Fruit fly (Drosophila melanogaster) whole organism, embryonic: ENCODE measurements around the gene Ttc26.

Experiments
- Aef1 ChIP-seq: fragments of 200-800 bp; sonication (Bioruptor generic); IDR thresholded peaks from 3 replicates; pipeline ENCODE4 v1.3.6; 2022; ENCODE audit warnings: missing biosample characterization, missing genetic modification characterization
- Awh ChIP-seq: fragments of 200-800 bp; sonication (Bioruptor generic); IDR thresholded peaks from 2 replicates; pipeline ENCODE4, ENCODE4 v1.3.6; 2022; ENCODE audit warnings: missing biosample characterization, missing genetic modification characterization
- CG11504 ChIP-seq: fragments of 200-800 bp; sonication (Bioruptor generic); optimal IDR thresholded peaks from 3 replicates; lab custom pipeline; 2019; ENCODE audit warnings: missing biosample characterization, mild to moderate bottlenecking, missing genetic modification characterization, moderate library complexity
- CG12155 ChIP-seq: fragments of 200-800 bp; sonication (Bioruptor generic); optimal IDR thresholded peaks from 3 replicates; lab custom pipeline; 2016; ENCODE audit warnings: missing biosample characterization, missing genetic modification characterization
- CG12219 ChIP-seq: fragments of 200-800 bp; sonication (Bioruptor generic); optimal IDR thresholded peaks from 3 replicates; lab custom pipeline; 2018; ENCODE audit warnings: missing biosample characterization, mild to moderate bottlenecking, missing genetic modification characterization
- CG12744 ChIP-seq: fragments of 200-800 bp; sonication (Bioruptor generic); optimal IDR thresholded peaks from 2 replicates; lab custom pipeline; 2016; ENCODE audit warnings: missing biosample characterization, missing genetic modification characterization
- CG12942 ChIP-seq: fragments of 200-800 bp; sonication (Bioruptor generic); optimal IDR thresholded peaks from 3 replicates; lab custom pipeline; 2016; ENCODE audit warnings: missing biosample characterization, missing genetic modification characterization
- CG13296 ChIP-seq: fragments of 200-800 bp; sonication (Bioruptor generic); optimal IDR thresholded peaks from 3 replicates; lab custom pipeline; 2018; ENCODE audit warnings: missing biosample characterization, mild to moderate bottlenecking, missing genetic modification characterization
- CG14710 ChIP-seq: fragments of 200-800 bp; sonication (Bioruptor generic); optimal IDR thresholded peaks from 3 replicates; lab custom pipeline; 2019; ENCODE audit warnings: missing biosample characterization, mild to moderate bottlenecking, missing genetic modification characterization, moderate library complexity
- CG15011 ChIP-seq: fragments of 200-800 bp; sonication (Bioruptor generic); optimal IDR thresholded peaks from 3 replicates; lab custom pipeline; 2018; ENCODE audit warnings: missing biosample characterization, mild to moderate bottlenecking, missing genetic modification characterization
- CG2202 ChIP-seq: fragments of 200-800 bp; sonication (Bioruptor generic); optimal IDR thresholded peaks from 2 replicates; lab custom pipeline; 2018; ENCODE audit warnings: missing biosample characterization, mild to moderate bottlenecking, missing genetic modification characterization
- CG3726 ChIP-seq: fragments of 200-800 bp; sonication (Bioruptor generic); IDR thresholded peaks from 3 replicates; pipeline ENCODE4, ENCODE4 v1.3.6; 2022; ENCODE audit warnings: missing biosample characterization, missing genetic modification characterization
- CG4360 ChIP-seq: fragments of 200-800 bp; sonication (Bioruptor generic); IDR thresholded peaks from 2 replicates; pipeline ENCODE4 v1.3.6; 2022; ENCODE audit warnings: missing biosample characterization, missing genetic modification characterization
- CG4707 ChIP-seq: fragments of 200-800 bp; sonication (Bioruptor generic); optimal IDR thresholded peaks from 2 replicates; lab custom pipeline; 2018; ENCODE audit warnings: missing biosample characterization, mild to moderate bottlenecking, missing genetic modification characterization, moderate library complexity
- CG7372 ChIP-seq: fragments of 200-800 bp; sonication (Bioruptor generic); IDR thresholded peaks from 2 replicates; pipeline ENCODE4 v1.3.6; 2022; ENCODE audit warnings: missing biosample characterization, missing genetic modification characterization
- CG7745 ChIP-seq: fragments of 200-800 bp; sonication (Bioruptor generic); optimal IDR thresholded peaks from 2 replicates; lab custom pipeline; 2018; ENCODE audit warnings: missing biosample characterization, mild to moderate bottlenecking, missing genetic modification characterization, moderate library complexity
- CG7987 ChIP-seq: fragments of 200-800 bp; sonication (Bioruptor generic); optimal IDR thresholded peaks from 2 replicates; lab custom pipeline; 2018; ENCODE audit warnings: missing biosample characterization, mild to moderate bottlenecking, missing genetic modification characterization, moderate library complexity
- CG8359 ChIP-seq: fragments of 200-800 bp; sonication (Bioruptor generic); optimal IDR thresholded peaks from 2 replicates; lab custom pipeline; 2017; ENCODE audit warnings: missing biosample characterization, mild to moderate bottlenecking, missing genetic modification characterization, borderline replicate concordance
- CG8765 ChIP-seq: fragments of 200-800 bp; sonication (Bioruptor generic); IDR thresholded peaks from 2 replicates; pipeline ENCODE4 v1.3.6; 2022; ENCODE audit warnings: missing biosample characterization, missing genetic modification characterization
- CG8944 ChIP-seq: fragments of 200-800 bp; sonication (Bioruptor generic); optimal IDR thresholded peaks from 3 replicates; lab custom pipeline; 2016; ENCODE audit warnings: missing biosample characterization, missing genetic modification characterization
- CG9727 ChIP-seq: fragments of 200-800 bp; sonication (Bioruptor generic); optimal IDR thresholded peaks from 3 replicates; lab custom pipeline; 2017; ENCODE audit warnings: missing biosample characterization, mild to moderate bottlenecking, missing genetic modification characterization
- CG9817 ChIP-seq: fragments of 200-800 bp; sonication (Bioruptor generic); optimal IDR thresholded peaks from 2 replicates; lab custom pipeline; 2018; ENCODE audit warnings: missing biosample characterization, mild to moderate bottlenecking, missing genetic modification characterization, moderate library complexity
- Dad ChIP-seq: fragments of 200-800 bp; sonication (Bioruptor generic); optimal IDR thresholded peaks from 3 replicates; lab custom pipeline; 2016; ENCODE audit warnings: missing biosample characterization, missing genetic modification characterization
- Dp ChIP-seq: fragments of 200-800 bp; sonication (Bioruptor generic); optimal IDR thresholded peaks from 2 replicates; lab custom pipeline; 2018; ENCODE audit warnings: missing biosample characterization, mild to moderate bottlenecking, missing genetic modification characterization, moderate library complexity
- E2f1 ChIP-seq: fragments of 200-800 bp; sonication (Bioruptor generic); IDR thresholded peaks from 2 replicates; pipeline ENCODE4 v1.3.6; 2022; ENCODE audit warnings: missing biosample characterization, missing genetic modification characterization
- Eip74EF ChIP-seq, 2 experiments: fragments of 200-800 bp in 1 of 2; fragments of >200 bp in 1 of 2; sonication (Bioruptor generic) in 1 of 2; optimal IDR thresholded peaks; 2 replicates each; lab custom pipeline; 2017 to 2019; ENCODE audit warnings: missing biosample characterization in 2 of 2, missing genetic modification characterization in 2 of 2, mild to moderate bottlenecking in 1 of 2, moderate library complexity in 1 of 2
- Jarid2 ChIP-seq: fragments of 200-800 bp; sonication (Bioruptor generic); optimal IDR thresholded peaks from 3 replicates; lab custom pipeline; 2017; ENCODE audit warnings: mild to moderate bottlenecking, missing biosample characterization, missing genetic modification reagents, missing genetic modification characterization
- Lhr ChIP-seq: fragments of 200-800 bp; sonication (Bioruptor generic); optimal IDR thresholded peaks from 3 replicates; lab custom pipeline; 2017; ENCODE audit warnings: mild to moderate bottlenecking, missing biosample characterization, missing genetic modification reagents, missing genetic modification characterization
- Mes4 ChIP-seq: fragments of 200-800 bp; sonication (Bioruptor generic); optimal IDR thresholded peaks from 2 replicates; lab custom pipeline; 2016; ENCODE audit warnings: missing biosample characterization, missing genetic modification characterization
- NC2β ChIP-seq: fragments of 200-800 bp; sonication (Bioruptor generic); optimal IDR thresholded peaks from 2 replicates; lab custom pipeline; 2016; ENCODE audit warnings: missing biosample characterization, missing genetic modification characterization
- Nf-YC ChIP-seq: fragments of 200-800 bp; optimal IDR thresholded peaks from 3 replicates; lab custom pipeline; 2019; ENCODE audit warnings: missing biosample characterization, mild to moderate bottlenecking, missing genetic modification characterization, moderate library complexity
- Ptx1 ChIP-seq: fragments of 200-800 bp; sonication (Bioruptor generic); IDR thresholded peaks from 2 replicates; pipeline ENCODE4 v1.3.6; 2022; ENCODE audit warnings: missing biosample characterization, missing genetic modification characterization
- Usf ChIP-seq: fragments of 200-800 bp; sonication (Bioruptor generic); optimal IDR thresholded peaks from 2 replicates; lab custom pipeline; 2017; ENCODE audit warnings: missing genotype, missing biosample characterization, missing genetic modification characterization
- YL-1 ChIP-seq: fragments of 200-800 bp; sonication (Bioruptor generic); optimal IDR thresholded peaks from 3 replicates; lab custom pipeline; 2017; ENCODE audit warnings: missing biosample characterization, mild to moderate bottlenecking, missing genetic modification characterization
- ap ChIP-seq: fragments of 200-800 bp; sonication (Bioruptor generic); IDR thresholded peaks from 2 replicates; pipeline ENCODE4 v1.3.6; 2022; ENCODE audit warnings: missing biosample characterization, missing genetic modification characterization
- cato ChIP-seq: fragments of 200-800 bp; sonication (Bioruptor generic); optimal IDR thresholded peaks from 2 replicates; lab custom pipeline; 2016; ENCODE audit warnings: missing biosample characterization, missing genetic modification characterization, borderline replicate concordance
- chif ChIP-seq, 2 experiments: fragments of 200-800 bp; sonication (Bioruptor generic); optimal IDR thresholded peaks; 3 replicates each; lab custom pipeline; 2016; ENCODE audit warnings: missing biosample characterization in 2 of 2, missing genetic modification characterization in 2 of 2
- dmrt11E ChIP-seq: fragments of 200-800 bp; sonication (Bioruptor generic); optimal IDR thresholded peaks from 3 replicates; lab custom pipeline; 2018; ENCODE audit warnings: missing biosample characterization, mild to moderate bottlenecking, missing genetic modification characterization, moderate library complexity
- en ChIP-seq: fragments of 200-800 bp; sonication (Bioruptor generic); optimal IDR thresholded peaks from 2 replicates; lab custom pipeline; 2016; ENCODE audit warnings: missing biosample characterization, missing genetic modification characterization
- eve ChIP-seq, 2 experiments: fragments of >200 bp; optimal IDR thresholded peaks; 2 replicates each; lab custom pipeline; 2017; ENCODE audit warnings: missing biosample characterization in 2 of 2, missing genetic modification characterization in 2 of 2
- gsb ChIP-seq: fragments of 200-800 bp; sonication (Bioruptor generic); IDR thresholded peaks from 2 replicates; pipeline ENCODE4 v1.3.6; 2022; ENCODE audit warnings: missing biosample characterization, missing genetic modification characterization
- nerfin-1 ChIP-seq: fragments of 200-800 bp; sonication (Bioruptor generic); optimal IDR thresholded peaks from 3 replicates; lab custom pipeline; 2019; ENCODE audit warnings: missing biosample characterization, mild to moderate bottlenecking, missing genetic modification characterization, moderate library complexity
- org-1 ChIP-seq: fragments of 200-800 bp; sonication (Bioruptor generic); optimal IDR thresholded peaks from 2 replicates; lab custom pipeline; 2017; ENCODE audit warnings: missing biosample characterization, missing genetic modification characterization
- pfk ChIP-seq: fragments of 200-800 bp; sonication (Bioruptor generic); optimal IDR thresholded peaks from 2 replicates; lab custom pipeline; 2018; ENCODE audit warnings: missing biosample characterization, mild to moderate bottlenecking, missing genetic modification characterization, moderate library complexity
- rib ChIP-seq: fragments of 200-800 bp; sonication (Bioruptor generic); IDR thresholded peaks from 2 replicates; pipeline ENCODE4 v1.3.6; 2022; ENCODE audit warnings: missing biosample characterization, missing genetic modification characterization
- slou ChIP-seq: fragments of 200-800 bp; sonication (Bioruptor generic); optimal IDR thresholded peaks from 3 replicates; lab custom pipeline; 2016; ENCODE audit warnings: missing biosample characterization, missing genetic modification characterization
- sna ChIP-seq: fragments of 200-800 bp; sonication (Bioruptor generic); IDR thresholded peaks from 2 replicates; pipeline ENCODE4 v1.3.6; 2022; ENCODE audit warnings: missing biosample characterization, missing genetic modification characterization; ENCODE audit not compliant: partially characterized antibody
- tap ChIP-seq: fragments of 200-800 bp; optimal IDR thresholded peaks from 3 replicates; lab custom pipeline; 2019; ENCODE audit warnings: missing biosample characterization, mild to moderate bottlenecking, missing genetic modification characterization, moderate library complexity
- tgo ChIP-seq: fragments of 200-800 bp; sonication (Bioruptor generic); IDR thresholded peaks from 3 replicates; pipeline ENCODE4 v1.3.6; 2022; ENCODE audit warnings: missing biosample characterization, missing genetic modification characterization
- trh ChIP-seq: fragments of 200-800 bp; sonication (Bioruptor generic); optimal IDR thresholded peaks from 2 replicates; lab custom pipeline; 2016; ENCODE audit warnings: missing biosample characterization, missing genetic modification characterization
- zf30C ChIP-seq: fragments of 200-800 bp; sonication (Bioruptor generic); optimal IDR thresholded peaks from 3 replicates; lab custom pipeline; 2018; ENCODE audit warnings: missing biosample characterization, mild to moderate bottlenecking, missing genetic modification characterization

Ttc26 gene

DNA sequence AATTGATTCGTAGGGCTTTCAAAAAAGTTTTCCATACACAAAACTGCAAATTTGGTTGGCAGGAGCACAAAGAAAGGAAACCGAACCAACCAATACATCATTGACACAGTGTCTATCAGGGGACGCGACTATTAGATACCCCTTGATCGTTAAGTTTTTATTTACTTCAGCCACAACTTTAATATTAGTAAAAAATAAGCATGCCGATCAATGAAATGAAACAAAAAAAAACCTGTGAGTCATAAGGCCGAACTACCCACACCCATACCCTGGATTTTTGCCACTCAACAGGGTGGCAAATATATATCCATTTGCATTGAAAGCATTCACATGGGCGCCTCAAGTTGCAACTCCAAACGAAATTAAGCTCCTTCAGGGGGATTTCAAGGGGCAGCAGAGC is 42.1 kb downstream of the Ttc26 start (continued):
- TF ChIP-seq tgo = 0 out of 3 replicates have a peak, but pooled peaks have one; percentile 13
- peak; percentile 32 for TF ChIP-seq dmrt11E (tag; lab: Kevin White, UChicago)
- TF ChIP-seq trh (GFP tag; lab: Kevin White, UChicago) = no peak
- no peak for TF ChIP-seq gsb (GFP tag; lab: Robert Waterston, UW)
- no peak for TF ChIP-seq tap (tag; lab: Kevin White, UChicago)
- TF ChIP-seq CG13296 (GFP tag; lab: Kevin White, UChicago) = no peak
- TF ChIP-seq en (GFP tag; lab: Kevin White, UChicago) = no peak
- no peak for TF ChIP-seq nerfin-1 (tag; lab: Kevin White, UChicago)
- no peak for TF ChIP-seq CG4360 (GFP tag; lab: Robert Waterston, UW)
- TF ChIP-seq Usf (GFP tag; lab: Kevin White, UChicago) = no peak
- no peak for TF ChIP-seq YL-1 (GFP tag; lab: Kevin White, UChicago)
- TF ChIP-seq ap = no peak
- no peak for TF ChIP-seq slou (GFP tag; lab: Kevin White, UChicago)
- TF ChIP-seq CG7745 (tag; lab: Kevin White, UChicago) = no peak
- TF ChIP-seq rib (GFP tag; lab: Robert Waterston, UW) = no peak
- no peak for TF ChIP-seq Lhr (GFP tag; lab: Kevin White, UChicago)
- no peak for TF ChIP-seq CG7987 (GFP tag; lab: Kevin White, UChicago)
- TF ChIP-seq Awh = peak; percentile 37; the same call in 1 of the 2 replicates
- no peak for TF ChIP-seq zf30C (GFP tag; lab: Kevin White, UChicago)
- no peak for TF ChIP-seq Jarid2 (GFP tag; lab: Kevin White, UChicago)
- no peak for TF ChIP-seq CG14710 (tag; lab: Kevin White, UChicago)
- TF ChIP-seq chif (GFP tag; optimal IDR thresholded peaks at IDR 0.05; lab: Kevin White, UChicago) = peak; percentile 34 to 39
- no peak for TF ChIP-seq CG9817 (tag; lab: Kevin White, UChicago)
- TF ChIP-seq org-1 (GFP tag; lab: Kevin White, UChicago) = no peak
- no peak for TF ChIP-seq CG8944
- no peak for TF ChIP-seq cato (GFP tag; lab: Kevin White, UChicago)
- no peak for TF ChIP-seq CG15011 (GFP tag; lab: Kevin White, UChicago)
- no peak for TF ChIP-seq CG12942 (GFP tag; lab: Kevin White, UChicago)
- TF ChIP-seq Dad = no peak
- no peak for TF ChIP-seq CG3726 (GFP tag; lab: Robert Waterston, UW)
- TF ChIP-seq CG12219 (GFP tag; lab: Kevin White, UChicago) = no peak
- no peak for TF ChIP-seq CG12155
- TF ChIP-seq CG7372 (GFP tag; lab: Robert Waterston, UW) = no peak
- TF ChIP-seq Aef1 (GFP tag; lab: Robert Waterston, UW) = no peak
- TF ChIP-seq Dp (GFP tag; lab: Kevin White, UChicago) = no peak
- no peak for TF ChIP-seq CG4707 (GFP tag; lab: Kevin White, UChicago)
- TF ChIP-seq Mes4 (GFP tag; lab: Kevin White, UChicago) = no peak
- no peak for TF ChIP-seq CG8359
- TF ChIP-seq Ptx1 (GFP tag; lab: Robert Waterston, UW) = 0 out of 2 replicates have a peak, but pooled peaks have one; percentile 22
- no peak for TF ChIP-seq CG8765 (GFP tag; lab: Robert Waterston, UW)
- TF ChIP-seq pfk (GFP tag; lab: Kevin White, UChicago) = no peak
- TF ChIP-seq Eip74EF (GFP tag; optimal IDR thresholded peaks at IDR 0.05; lab: Kevin White, UChicago) = no peak
- TF ChIP-seq CG12744 (GFP tag; lab: Kevin White, UChicago) = no peak
- TF ChIP-seq eve (GFP tag; optimal IDR thresholded peaks at IDR 0.05; lab: Kevin White, UChicago) = no peak
- no peak for TF ChIP-seq CG2202 (tag; lab: Kevin White, UChicago)
- TF ChIP-seq CG11504 = no peak
- no peak for TF ChIP-seq NC2β (GFP tag; lab: Kevin White, UChicago)
- TF ChIP-seq Nf-YC (tag; lab: Kevin White, UChicago) = no peak
- TF ChIP-seq E2f1 (GFP tag; lab: Robert Waterston, UW) = peak; percentile 43
- no peak for TF ChIP-seq CG9727 (GFP tag; lab: Kevin White, UChicago)
- no peak for TF ChIP-seq sna (GFP tag; lab: Robert Waterston, UW)
